Fruit fly (Drosophila melanogaster) whole organism, embryonic: ENCODE data around the gene CG42395.

Experiments used
- B-H1 ChIP-seq: fragments of 200-800 bp; sonication (Bioruptor generic); IDR thresholded peaks from 3 replicates; pipeline ENCODE4 v1.3.6; 2022; ENCODE audit warnings: missing biosample characterization, missing genetic modification characterization
- CG10462 ChIP-seq: fragments of 200-800 bp; sonication (Bioruptor generic); optimal IDR thresholded peaks from 2 replicates; lab custom pipeline; 2016; ENCODE audit warnings: missing biosample characterization, missing genetic modification characterization
- CG2202 ChIP-seq: fragments of 200-800 bp; sonication (Bioruptor generic); optimal IDR thresholded peaks from 2 replicates; lab custom pipeline; 2018; ENCODE audit warnings: missing biosample characterization, mild to moderate bottlenecking, missing genetic modification characterization
- CTCF ChIP-seq: fragments of 200-800 bp; sonication (Bioruptor generic); optimal IDR thresholded peaks from 2 replicates; lab custom pipeline; 2017; ENCODE audit warnings: missing biosample characterization, mild to moderate bottlenecking, missing genetic modification characterization, moderate library complexity
- Neu2 ChIP-seq: fragments of 200-800 bp; sonication (Bioruptor generic); optimal IDR thresholded peaks from 3 replicates; lab custom pipeline; 2016; ENCODE audit warnings: missing biosample characterization, missing genetic modification characterization, borderline replicate concordance
- Sox100B ChIP-seq: fragments of 200-800 bp; sonication (Bioruptor generic); optimal IDR thresholded peaks from 3 replicates; lab custom pipeline; 2018; ENCODE audit warnings: missing biosample characterization, mild to moderate bottlenecking, missing genetic modification characterization
- gcm ChIP-seq: fragments of 200-800 bp; sonication (Bioruptor generic); optimal IDR thresholded peaks from 2 replicates; lab custom pipeline; 2019; ENCODE audit warnings: missing biosample characterization, mild to moderate bottlenecking, missing genetic modification characterization, moderate library complexity
- insv ChIP-seq, 2 experiments: fragments of 200-800 bp; sonication (Bioruptor generic); optimal IDR thresholded peaks; 3 replicates each; lab custom pipeline; 2016 to 2018; ENCODE audit warnings: missing biosample characterization in 2 of 2, missing genetic modification characterization in 2 of 2
- slp2 ChIP-seq: fragments of 200-800 bp; sonication (Bioruptor generic); optimal IDR thresholded peaks from 2 replicates; lab custom pipeline; 2016; ENCODE audit warnings: missing biosample characterization, missing genetic modification characterization
- trem ChIP-seq: fragments of 200-800 bp; optimal IDR thresholded peaks from 3 replicates; lab custom pipeline; 2019; ENCODE audit warnings: missing biosample characterization, mild to moderate bottlenecking, missing genetic modification characterization, moderate library complexity
- tup ChIP-seq: fragments of 200-800 bp; sonication (Bioruptor generic); optimal IDR thresholded peaks from 2 replicates; lab custom pipeline; 2016; ENCODE audit warnings: missing biosample characterization, mild to moderate bottlenecking, missing genetic modification characterization, moderate library complexity

dm6 chrX:9581869-9582268 lies 5.8 kb upstream of the CG42395 start:
- TF ChIP-seq CG2202 (tag; lab: Kevin White, UChicago) (no peak), insv (GFP tag; optimal IDR thresholded peaks at IDR 0.05; lab: Kevin White, UChicago) (no peak), gcm (GFP tag; lab: Kevin White, UChicago) (no peak), trem (tag; lab: Kevin White, UChicago) (no peak), CTCF (GFP tag; lab: Kevin White, UChicago) (no peak), slp2 (GFP tag; lab: Kevin White, UChicago) (no peak), B-H1 (no peak), Sox100B (GFP tag; lab: Kevin White, UChicago) (no peak), tup (GFP tag; lab: Kevin White, UChicago) (no peak), CG10462 (GFP tag; lab: Kevin White, UChicago) (no peak), Neu2 (GFP tag; lab: Kevin White, UChicago) (no peak)
